Fruit fly (Drosophila melanogaster) whole organism, embryonic: Measurements from ENCODE around the gene Aps.

Experiments
- Atf-2 ChIP-seq: fragments of 200-800 bp; sonication (Bioruptor generic); optimal IDR thresholded peaks from 2 replicates; lab custom pipeline; 2016; ENCODE audit warnings: missing biosample characterization, missing genetic modification characterization
- CG11093 ChIP-seq: fragments of 200-800 bp; sonication (Bioruptor generic); IDR thresholded peaks from 3 replicates; pipeline ENCODE4 v1.3.6; 2022; ENCODE audit warnings: missing biosample characterization, missing genetic modification characterization
- CG14667 ChIP-seq: fragments of 200-800 bp; sonication (Bioruptor generic); IDR thresholded peaks from 2 replicates; pipeline ENCODE4 v1.3.6; 2022; ENCODE audit warnings: missing biosample characterization, missing genetic modification characterization
- CG14860 ChIP-seq: fragments of 200-800 bp; sonication (Bioruptor generic); IDR thresholded peaks from 3 replicates; pipeline ENCODE4 v1.3.6; 2022; ENCODE audit warnings: missing biosample characterization, missing genetic modification characterization; ENCODE audit not compliant: partially characterized antibody
- CG15514 ChIP-seq: fragments of 200-800 bp; sonication (Bioruptor generic); optimal IDR thresholded peaks from 3 replicates; lab custom pipeline; 2017; ENCODE audit warnings: missing biosample characterization, missing genetic modification characterization, mild to moderate bottlenecking, moderate library complexity, missing genetic modification reagents
- CG16779 ChIP-seq: fragments of 200-800 bp; sonication (Bioruptor generic); IDR thresholded peaks from 2 replicates; pipeline ENCODE4 v1.3.6; 2022; ENCODE audit warnings: missing biosample characterization, missing genetic modification characterization
- CG17186 ChIP-seq: fragments of 200-800 bp; sonication (Bioruptor generic); optimal IDR thresholded peaks from 3 replicates; lab custom pipeline; 2017; ENCODE audit warnings: missing biosample characterization, missing genetic modification reagents, missing genetic modification characterization
- CG18011 ChIP-seq: fragments of 200-800 bp; sonication (Bioruptor generic); optimal IDR thresholded peaks from 2 replicates; lab custom pipeline; 2017; ENCODE audit warnings: missing biosample characterization, missing genetic modification characterization, mild to moderate bottlenecking, moderate library complexity, missing genotype
- CG1832 ChIP-seq: fragments of 200-800 bp; sonication (Bioruptor generic); optimal IDR thresholded peaks from 2 replicates; lab custom pipeline; 2017; ENCODE audit warnings: missing biosample characterization, mild to moderate bottlenecking, missing genetic modification characterization, inconsistent platforms
- CG18764 ChIP-seq: fragments of 200-800 bp; sonication (Bioruptor generic); optimal IDR thresholded peaks from 3 replicates; lab custom pipeline; 2016; ENCODE audit warnings: missing biosample characterization, missing genetic modification characterization
- CG2129 ChIP-seq: fragments of 200-800 bp; sonication (Bioruptor generic); IDR thresholded peaks from 2 replicates; pipeline ENCODE4 v1.3.6; 2022; ENCODE audit warnings: missing biosample characterization, missing genetic modification characterization; ENCODE audit not compliant: partially characterized antibody
- CG31365 ChIP-seq: fragments of 200-800 bp; sonication (Bioruptor generic); optimal IDR thresholded peaks from 2 replicates; lab custom pipeline; 2018; ENCODE audit warnings: missing biosample characterization, mild to moderate bottlenecking, missing genetic modification characterization
- CG33557 ChIP-seq: fragments of 200-800 bp; sonication (Bioruptor generic); optimal IDR thresholded peaks from 2 replicates; lab custom pipeline; 2019; ENCODE audit warnings: missing biosample characterization, mild to moderate bottlenecking, missing genetic modification characterization, moderate library complexity
- CG34422 ChIP-seq: fragments of 200-800 bp; sonication (Bioruptor generic); IDR thresholded peaks from 3 replicates; pipeline ENCODE4 v1.3.6; 2022; ENCODE audit warnings: missing biosample characterization, missing genetic modification characterization
- CG4282 ChIP-seq: fragments of 200-800 bp; sonication (Bioruptor generic); optimal IDR thresholded peaks from 2 replicates; lab custom pipeline; 2016; ENCODE audit warnings: missing biosample characterization, missing genetic modification characterization
- CG5180 ChIP-seq: fragments of 200-800 bp; sonication (Bioruptor generic); optimal IDR thresholded peaks from 3 replicates; lab custom pipeline; 2017; ENCODE audit warnings: missing biosample characterization, missing genetic modification characterization, mild to moderate bottlenecking, moderate library complexity, missing genetic modification reagents
- CG5953 ChIP-seq: fragments of 200-800 bp; sonication (Bioruptor generic); IDR thresholded peaks from 2 replicates; pipeline ENCODE4 v1.3.6; 2022; ENCODE audit warnings: missing biosample characterization, missing genetic modification characterization
- CG6689 ChIP-seq: fragments of 200-800 bp; sonication (Bioruptor generic); IDR thresholded peaks from 2 replicates; pipeline ENCODE4 v1.3.6; 2022; ENCODE audit warnings: missing biosample characterization, missing genetic modification characterization
- CG7357 ChIP-seq: fragments of 200-800 bp; sonication (Bioruptor generic); IDR thresholded peaks from 3 replicates; pipeline ENCODE4 v1.3.6; 2022; ENCODE audit warnings: missing biosample characterization, missing genetic modification characterization
- CG8281 ChIP-seq: fragments of 200-800 bp; sonication (Bioruptor generic); optimal IDR thresholded peaks from 2 replicates; lab custom pipeline; 2018; ENCODE audit warnings: missing biosample characterization, mild to moderate bottlenecking, missing genetic modification characterization, moderate library complexity
- CG9797 ChIP-seq: fragments of 200-800 bp; sonication (Bioruptor generic); optimal IDR thresholded peaks from 3 replicates; lab custom pipeline; 2018; ENCODE audit warnings: missing biosample characterization, mild to moderate bottlenecking, missing genetic modification characterization
- CG9876 ChIP-seq: fragments of 200-800 bp; sonication (Bioruptor generic); optimal IDR thresholded peaks from 2 replicates; lab custom pipeline; 2016; ENCODE audit warnings: missing biosample characterization, missing genetic modification characterization
- Dad ChIP-seq: fragments of 200-800 bp; sonication (Bioruptor generic); optimal IDR thresholded peaks from 3 replicates; lab custom pipeline; 2016; ENCODE audit warnings: missing biosample characterization, missing genetic modification characterization
- Deaf1 ChIP-seq: fragments of 200-800 bp; optimal IDR thresholded peaks from 3 replicates; lab custom pipeline; 2019; ENCODE audit warnings: missing biosample characterization, mild to moderate bottlenecking, missing genetic modification characterization, moderate library complexity
- Dip3 ChIP-seq: fragments of 200-800 bp; sonication (Bioruptor generic); optimal IDR thresholded peaks from 3 replicates; lab custom pipeline; 2016; ENCODE audit warnings: missing biosample characterization, missing genetic modification characterization
- Drgx ChIP-seq: fragments of 200-800 bp; sonication (Bioruptor generic); IDR thresholded peaks from 2 replicates; pipeline ENCODE4 v1.3.6; 2022; ENCODE audit warnings: missing biosample characterization, missing genetic modification characterization
- Fer1 ChIP-seq: fragments of 200-800 bp; sonication (Bioruptor generic); optimal IDR thresholded peaks from 2 replicates; lab custom pipeline; 2017; ENCODE audit warnings: missing biosample characterization, mild to moderate bottlenecking, missing genetic modification characterization
- Kr ChIP-seq: fragments of 200-800 bp; sonication (Bioruptor generic); optimal IDR thresholded peaks from 2 replicates; lab custom pipeline; 2017; ENCODE audit warnings: missing biosample characterization, mild to moderate bottlenecking, missing genetic modification characterization
- Ravus ChIP-seq: fragments of 200-800 bp; sonication (Bioruptor generic); IDR thresholded peaks from 2 replicates; pipeline ENCODE4 v1.3.6; 2022; ENCODE audit warnings: missing biosample characterization, missing genetic modification characterization
- Rfx ChIP-seq: fragments of 200-800 bp; sonication (Bioruptor generic); IDR thresholded peaks from 2 replicates; pipeline ENCODE4 v1.3.6; 2022; ENCODE audit warnings: missing biosample characterization, missing genetic modification characterization
- Tbp ChIP-seq: fragments of >200 bp; optimal IDR thresholded peaks from 2 replicates; lab custom pipeline; 2018; ENCODE audit warnings: missing biosample characterization, missing genetic modification characterization
- abd-A ChIP-seq: fragments of 200-800 bp; sonication (Bioruptor generic); optimal IDR thresholded peaks from 3 replicates; lab custom pipeline; 2019; ENCODE audit warnings: missing biosample characterization, mild to moderate bottlenecking, missing genetic modification characterization, moderate library complexity
- ap ChIP-seq: fragments of 200-800 bp; sonication (Bioruptor generic); IDR thresholded peaks from 2 replicates; pipeline ENCODE4 v1.3.6; 2022; ENCODE audit warnings: missing biosample characterization, missing genetic modification characterization
- ase ChIP-seq: fragments of 200-800 bp; sonication (Bioruptor generic); IDR thresholded peaks from 3 replicates; pipeline ENCODE4 v1.3.6; 2022; ENCODE audit warnings: missing biosample characterization, missing genetic modification characterization
- br ChIP-seq: fragments of >200 bp; optimal IDR thresholded peaks from 2 replicates; lab custom pipeline; 2017
- cg ChIP-seq: fragments of 200-800 bp; sonication (Bioruptor generic); optimal IDR thresholded peaks from 3 replicates; lab custom pipeline; 2019; ENCODE audit warnings: missing biosample characterization, mild to moderate bottlenecking, missing genetic modification characterization, moderate library complexity
- ci ChIP-seq: fragments of 200-800 bp; sonication (Bioruptor generic); IDR thresholded peaks from 3 replicates; pipeline ENCODE4 v1.3.6; 2022; ENCODE audit warnings: missing biosample characterization, missing genetic modification characterization
- danr ChIP-seq: fragments of 200-800 bp; sonication (Bioruptor generic); IDR thresholded peaks from 2 replicates; pipeline ENCODE4 v1.3.6; 2022; ENCODE audit warnings: missing biosample characterization, missing genetic modification characterization
- exex ChIP-seq: fragments of 200-800 bp; sonication (Bioruptor generic); optimal IDR thresholded peaks from 4 replicates; lab custom pipeline; 2018; ENCODE audit warnings: missing biosample characterization, mild to moderate bottlenecking, missing genetic modification characterization, moderate library complexity
- fu2 ChIP-seq: fragments of 200-800 bp; sonication (Bioruptor generic); optimal IDR thresholded peaks from 2 replicates; lab custom pipeline; 2016; ENCODE audit warnings: missing biosample characterization, missing genetic modification characterization
- gcm2 ChIP-seq: fragments of 200-800 bp; sonication (Bioruptor generic); optimal IDR thresholded peaks from 2 replicates; lab custom pipeline; 2016; ENCODE audit warnings: missing biosample characterization, missing genetic modification characterization
- ind ChIP-seq: fragments of 200-800 bp; sonication (Bioruptor generic); optimal IDR thresholded peaks from 3 replicates; lab custom pipeline; 2016; ENCODE audit warnings: missing biosample characterization, missing genetic modification characterization
- jumu ChIP-seq: fragments of 200-800 bp; sonication (Bioruptor generic); optimal IDR thresholded peaks from 3 replicates; lab custom pipeline; 2016; ENCODE audit warnings: missing biosample characterization, missing genetic modification characterization
- kay ChIP-seq: fragments of 200-800 bp; sonication (Bioruptor generic); optimal IDR thresholded peaks from 2 replicates; lab custom pipeline; 2016; ENCODE audit warnings: missing biosample characterization, missing genetic modification characterization
- nau ChIP-seq: fragments of 200-800 bp; sonication (Bioruptor generic); optimal IDR thresholded peaks from 3 replicates; lab custom pipeline; 2017; ENCODE audit warnings: missing biosample characterization, mild to moderate bottlenecking, missing genetic modification characterization, missing genetic modification reagents
- odd ChIP-seq: fragments of 200-800 bp; sonication (Bioruptor generic); optimal IDR thresholded peaks from 2 replicates; lab custom pipeline; 2017; ENCODE audit warnings: missing biosample characterization, mild to moderate bottlenecking, missing genetic modification characterization
- prd ChIP-seq, 3 experiments: fragments of >200 bp in 2 of 3; fragments of 200-800 bp in 1 of 3; sonication (Bioruptor generic) in 1 of 3; optimal IDR thresholded peaks in 2 of 3; IDR thresholded peaks in 1 of 3; 2 replicates in 2 of 3; 3 replicates in 1 of 3; pipeline versions ENCODE4 v1.3.6 to Lab custom; 2017 to 2022; ENCODE audit warnings: missing biosample characterization in 1 of 3, missing genetic modification characterization in 1 of 3
- pzg ChIP-seq: fragments of 200-800 bp; sonication (Bioruptor generic); optimal IDR thresholded peaks from 3 replicates; lab custom pipeline; 2018; ENCODE audit warnings: missing biosample characterization, mild to moderate bottlenecking, missing genetic modification characterization, moderate library complexity
- scrt ChIP-seq: fragments of 200-800 bp; sonication (Bioruptor generic); optimal IDR thresholded peaks from 2 replicates; lab custom pipeline; 2018; ENCODE audit warnings: missing biosample characterization, mild to moderate bottlenecking, missing genetic modification characterization, moderate library complexity
- slp2 ChIP-seq: fragments of 200-800 bp; sonication (Bioruptor generic); optimal IDR thresholded peaks from 2 replicates; lab custom pipeline; 2016; ENCODE audit warnings: missing biosample characterization, missing genetic modification characterization
- tin ChIP-seq: fragments of 200-800 bp; sonication (Bioruptor generic); optimal IDR thresholded peaks from 3 replicates; lab custom pipeline; 2016; ENCODE audit warnings: missing biosample characterization, missing genetic modification characterization
- zfh2 ChIP-seq: fragments of 200-800 bp; sonication (Bioruptor generic); optimal IDR thresholded peaks from 2 replicates; lab custom pipeline; 2016; ENCODE audit warnings: missing biosample characterization, missing genetic modification characterization

Aps gene

dm6 chr3L:10931430-10931829, 32.5 kb upstream of the Aps start (continued):
- TF ChIP-seq ci (GFP tag; lab: Robert Waterston, UW) (no peak), CG14667 (GFP tag; lab: Robert Waterston, UW) (no peak), Atf-2 (GFP tag; lab: Kevin White, UChicago) (no peak), fu2 (GFP tag; lab: Kevin White, UChicago) (no peak), odd (GFP tag; lab: Kevin White, UChicago) (no peak), Deaf1 (tag; lab: Kevin White, UChicago) (no peak), CG14860 (GFP tag; lab: Robert Waterston, UW) (no peak), CG8281 (no peak), prd (optimal IDR thresholded peaks at IDR 0.05; lab: Kevin White, UChicago) (no peak), prd (GFP tag; IDR thresholded peaks at IDR 0.05; lab: Robert Waterston, UW) (peak; percentile 44; the same call in 1 of the 3 replicates), exex (tag; lab: Kevin White, UChicago) (no peak), abd-A (no peak), cg (GFP tag; lab: Kevin White, UChicago) (no peak), CG2129 (GFP tag; lab: Robert Waterston, UW) (no peak), jumu (GFP tag; lab: Kevin White, UChicago) (no peak), Fer1 (GFP tag; lab: Kevin White, UChicago) (no peak), tin (GFP tag; lab: Kevin White, UChicago) (peak; percentile 6), CG4282 (GFP tag; lab: Kevin White, UChicago) (no peak), danr (GFP tag; lab: Robert Waterston, UW) (no peak), Drgx (peak; percentile 86), scrt (GFP tag; lab: Kevin White, UChicago) (no peak), Dip3 (GFP tag; lab: Kevin White, UChicago) (no peak), kay (GFP tag; lab: Kevin White, UChicago) (no peak), Tbp (GFP tag; lab: Kevin White, UChicago) (no peak), slp2 (GFP tag; lab: Kevin White, UChicago) (no peak), br (lab: Kevin White, UChicago) (no peak), CG18764 (GFP tag; lab: Kevin White, UChicago) (no peak), CG9797 (GFP tag; lab: Kevin White, UChicago) (no peak), CG5180 (GFP tag; lab: Kevin White, UChicago) (no peak), CG11093 (peak; percentile 31; the same call in 1 of the 3 replicates), CG16779 (GFP tag; lab: Robert Waterston, UW) (no peak), nau (GFP tag; lab: Kevin White, UChicago) (peak; percentile 1), CG9876 (GFP tag; lab: Kevin White, UChicago) (no peak), Ravus (GFP tag; lab: Robert Waterston, UW) (no peak), Kr (GFP tag; lab: Kevin White, UChicago) (no peak), CG15514 (GFP tag; lab: Kevin White, UChicago) (no peak), CG34422 (GFP tag; lab: Robert Waterston, UW) (no peak), CG1832 (no peak), Rfx (GFP tag; lab: Robert Waterston, UW) (no peak), Dad (GFP tag; lab: Kevin White, UChicago) (no peak), ind (GFP tag; lab: Kevin White, UChicago) (peak; percentile 12), ap (GFP tag; lab: Robert Waterston, UW) (no peak), CG17186 (GFP tag; lab: Kevin White, UChicago) (no peak), zfh2 (GFP tag; lab: Kevin White, UChicago) (no peak), gcm2 (GFP tag; lab: Kevin White, UChicago) (no peak), CG7357 (GFP tag; lab: Robert Waterston, UW) (no peak), CG31365 (tag; lab: Kevin White, UChicago) (no peak), CG18011 (GFP tag; lab: Kevin White, UChicago) (no peak), CG5953 (GFP tag; lab: Robert Waterston, UW) (no peak), pzg (no peak), CG33557 (no peak), CG6689 (GFP tag; lab: Robert Waterston, UW) (peak; percentile 37; the same call in 1 of the 2 replicates), ase (GFP tag; lab: Robert Waterston, UW) (no peak)
